Fruit fly (Drosophila melanogaster) whole organism, embryonic: ENCODE results near the gene CG13896.

Source experiments
- ATbp ChIP-seq: fragments of 200-800 bp; sonication (Bioruptor generic); optimal IDR thresholded peaks from 2 replicates; lab custom pipeline; 2017; ENCODE audit warnings: missing biosample characterization, mild to moderate bottlenecking, missing genetic modification characterization, missing genetic modification reagents
- Asciz ChIP-seq: fragments of 200-800 bp; sonication (Bioruptor generic); optimal IDR thresholded peaks from 2 replicates; lab custom pipeline; 2017; ENCODE audit warnings: missing biosample characterization, mild to moderate bottlenecking, missing genetic modification characterization, missing genetic modification reagents
- Atf3 ChIP-seq: fragments of 200-800 bp; sonication (Bioruptor generic); optimal IDR thresholded peaks from 3 replicates; lab custom pipeline; 2016; ENCODE audit warnings: missing biosample characterization, missing genetic modification characterization
- Atf6 ChIP-seq: fragments of 200-800 bp; sonication (Bioruptor generic); IDR thresholded peaks from 2 replicates; pipeline ENCODE4 v1.3.6; 2022; ENCODE audit warnings: missing biosample characterization, missing genetic modification characterization
- CG10321 ChIP-seq: fragments of 200-800 bp; sonication (Bioruptor generic); IDR thresholded peaks from 2 replicates; pipeline ENCODE4 v1.3.6; 2022; ENCODE audit warnings: missing biosample characterization, missing genetic modification characterization
- CG11560 ChIP-seq: fragments of 200-800 bp; sonication (Bioruptor generic); IDR thresholded peaks from 3 replicates; pipeline ENCODE4 v1.3.6; 2022; ENCODE audit warnings: missing biosample characterization, missing genetic modification characterization
- CG11695 ChIP-seq: fragments of 200-800 bp; sonication (Bioruptor generic); IDR thresholded peaks from 3 replicates; pipeline ENCODE4 v1.3.6; 2022; ENCODE audit warnings: missing biosample characterization, missing genetic modification characterization
- CG13624 ChIP-seq: fragments of 200-800 bp; sonication (Bioruptor generic); optimal IDR thresholded peaks from 2 replicates; lab custom pipeline; 2016; ENCODE audit warnings: missing biosample characterization, missing genetic modification characterization
- CG13894 ChIP-seq: fragments of 200-800 bp; sonication (Bioruptor generic); optimal IDR thresholded peaks from 3 replicates; lab custom pipeline; 2018; ENCODE audit warnings: missing biosample characterization, mild to moderate bottlenecking, missing genetic modification characterization, moderate library complexity
- CG17359 ChIP-seq: fragments of 200-800 bp; sonication (Bioruptor generic); optimal IDR thresholded peaks from 3 replicates; lab custom pipeline; 2018; ENCODE audit warnings: missing biosample characterization, mild to moderate bottlenecking, missing genetic modification characterization, moderate library complexity
- CG1832 ChIP-seq: fragments of 200-800 bp; sonication (Bioruptor generic); optimal IDR thresholded peaks from 2 replicates; lab custom pipeline; 2017; ENCODE audit warnings: missing biosample characterization, mild to moderate bottlenecking, missing genetic modification characterization, inconsistent platforms
- CG2875 ChIP-seq: fragments of 200-800 bp; sonication (Bioruptor generic); optimal IDR thresholded peaks from 2 replicates; lab custom pipeline; 2017; ENCODE audit warnings: missing biosample characterization, mild to moderate bottlenecking, missing genetic modification characterization, missing genetic modification reagents
- CG31388 ChIP-seq: fragments of 200-800 bp; sonication (Bioruptor generic); optimal IDR thresholded peaks from 2 replicates; lab custom pipeline; 2016; ENCODE audit warnings: missing biosample characterization, missing genetic modification characterization
- CG34422 ChIP-seq: fragments of 200-800 bp; sonication (Bioruptor generic); IDR thresholded peaks from 3 replicates; pipeline ENCODE4 v1.3.6; 2022; ENCODE audit warnings: missing biosample characterization, missing genetic modification characterization
- CG4360 ChIP-seq: fragments of 200-800 bp; sonication (Bioruptor generic); IDR thresholded peaks from 2 replicates; pipeline ENCODE4 v1.3.6; 2022; ENCODE audit warnings: missing biosample characterization, missing genetic modification characterization
- CG7271 ChIP-seq: fragments of 200-800 bp; sonication (Bioruptor generic); optimal IDR thresholded peaks from 2 replicates; lab custom pipeline; 2018; ENCODE audit warnings: missing biosample characterization, mild to moderate bottlenecking, missing genetic modification characterization, moderate library complexity
- CG7357 ChIP-seq: fragments of 200-800 bp; sonication (Bioruptor generic); IDR thresholded peaks from 3 replicates; pipeline ENCODE4 v1.3.6; 2022; ENCODE audit warnings: missing biosample characterization, missing genetic modification characterization
- CG9437 ChIP-seq: fragments of 200-800 bp; sonication (Bioruptor generic); optimal IDR thresholded peaks from 2 replicates; lab custom pipeline; 2018; ENCODE audit warnings: missing biosample characterization, mild to moderate bottlenecking, missing genetic modification characterization
- CG9609 ChIP-seq: fragments of 200-800 bp; sonication (Bioruptor generic); optimal IDR thresholded peaks from 3 replicates; lab custom pipeline; 2016; ENCODE audit warnings: missing biosample characterization, missing genetic modification characterization
- CG9932 ChIP-seq: fragments of 200-800 bp; sonication (Bioruptor generic); IDR thresholded peaks from 2 replicates; pipeline ENCODE4 v1.3.6; 2022; ENCODE audit warnings: missing biosample characterization, missing genetic modification characterization
- CTCF ChIP-seq: fragments of 200-800 bp; sonication (Bioruptor generic); optimal IDR thresholded peaks from 2 replicates; lab custom pipeline; 2017; ENCODE audit warnings: missing biosample characterization, mild to moderate bottlenecking, missing genetic modification characterization, moderate library complexity
- Deaf1 ChIP-seq: fragments of 200-800 bp; optimal IDR thresholded peaks from 3 replicates; lab custom pipeline; 2019; ENCODE audit warnings: missing biosample characterization, mild to moderate bottlenecking, missing genetic modification characterization, moderate library complexity
- Dip3 ChIP-seq: fragments of 200-800 bp; sonication (Bioruptor generic); optimal IDR thresholded peaks from 3 replicates; lab custom pipeline; 2016; ENCODE audit warnings: missing biosample characterization, missing genetic modification characterization
- Drgx ChIP-seq: fragments of 200-800 bp; sonication (Bioruptor generic); IDR thresholded peaks from 2 replicates; pipeline ENCODE4 v1.3.6; 2022; ENCODE audit warnings: missing biosample characterization, missing genetic modification characterization
- Ets65A ChIP-seq: fragments of 200-800 bp; sonication (Bioruptor generic); peaks from one replicate; lab custom pipeline; 2016; ENCODE audit warnings: missing biosample characterization, missing genetic modification characterization
- HmgD ChIP-seq: fragments of 200-800 bp; sonication (Bioruptor generic); optimal IDR thresholded peaks from 3 replicates; lab custom pipeline; 2016; ENCODE audit warnings: missing biosample characterization, missing genetic modification characterization
- Hmr ChIP-seq: fragments of 200-800 bp; sonication (Bioruptor generic); optimal IDR thresholded peaks from 3 replicates; lab custom pipeline; 2017; ENCODE audit warnings: mild to moderate bottlenecking, missing biosample characterization, missing genetic modification reagents, missing genetic modification characterization
- Hr3 ChIP-seq: fragments of 200-800 bp; sonication (Bioruptor generic); optimal IDR thresholded peaks from 3 replicates; lab custom pipeline; 2016; ENCODE audit warnings: missing biosample characterization, missing genetic modification characterization
- Myb ChIP-seq: fragments of 200-800 bp; sonication (Bioruptor generic); optimal IDR thresholded peaks from 2 replicates; lab custom pipeline; 2016; ENCODE audit warnings: missing biosample characterization, missing genetic modification characterization
- Nf-YC ChIP-seq: fragments of 200-800 bp; optimal IDR thresholded peaks from 3 replicates; lab custom pipeline; 2019; ENCODE audit warnings: missing biosample characterization, mild to moderate bottlenecking, missing genetic modification characterization, moderate library complexity
- Sin3A ChIP-seq: fragments of >200 bp; optimal IDR thresholded peaks from 2 replicates; lab custom pipeline; 2018
- Spps ChIP-seq: fragments of 200-800 bp; sonication (Bioruptor generic); optimal IDR thresholded peaks from 2 replicates; lab custom pipeline; 2018; ENCODE audit warnings: missing biosample characterization, mild to moderate bottlenecking, missing genetic modification characterization
- Sry-β ChIP-seq: fragments of 200-800 bp; sonication (Bioruptor generic); optimal IDR thresholded peaks from 2 replicates; lab custom pipeline; 2018; ENCODE audit warnings: missing biosample characterization, mild to moderate bottlenecking, missing genetic modification characterization, moderate library complexity
- br ChIP-seq: fragments of >200 bp; optimal IDR thresholded peaks from 2 replicates; lab custom pipeline; 2017
- chinmo ChIP-seq: fragments of 200-800 bp; sonication (Bioruptor generic); IDR thresholded peaks from 4 replicates; pipeline ENCODE4 v1.3.6; 2022; ENCODE audit warnings: missing biosample characterization, missing genetic modification characterization; ENCODE audit not compliant: partially characterized antibody
- crc ChIP-seq: fragments of 200-800 bp; sonication (Bioruptor generic); optimal IDR thresholded peaks from 2 replicates; lab custom pipeline; 2016; ENCODE audit warnings: missing biosample characterization, missing genetic modification characterization
- crol ChIP-seq: fragments of 200-800 bp; sonication (Bioruptor generic); IDR thresholded peaks from 2 replicates; pipeline ENCODE4 v1.3.6; 2022; ENCODE audit warnings: missing biosample characterization, missing genetic modification characterization
- dati ChIP-seq: fragments of 200-800 bp; sonication (Bioruptor generic); IDR thresholded peaks from 2 replicates; pipeline ENCODE4 v1.3.6; 2022; ENCODE audit warnings: missing biosample characterization, missing genetic modification characterization
- fd3F ChIP-seq: fragments of 200-800 bp; sonication (Bioruptor generic); optimal IDR thresholded peaks from 2 replicates; lab custom pipeline; 2018; ENCODE audit warnings: missing biosample characterization, mild to moderate bottlenecking, missing genetic modification characterization, moderate library complexity
- gcm ChIP-seq: fragments of 200-800 bp; sonication (Bioruptor generic); optimal IDR thresholded peaks from 2 replicates; lab custom pipeline; 2019; ENCODE audit warnings: missing biosample characterization, mild to moderate bottlenecking, missing genetic modification characterization, moderate library complexity
- kay ChIP-seq: fragments of 200-800 bp; sonication (Bioruptor generic); optimal IDR thresholded peaks from 2 replicates; lab custom pipeline; 2016; ENCODE audit warnings: missing biosample characterization, missing genetic modification characterization
- ken ChIP-seq: fragments of 200-800 bp; sonication (Bioruptor generic); IDR thresholded peaks from 3 replicates; pipeline ENCODE4 v1.3.6; 2022; ENCODE audit warnings: missing biosample characterization, missing genetic modification characterization
- lab ChIP-seq: fragments of 200-800 bp; sonication (Bioruptor generic); optimal IDR thresholded peaks from 3 replicates; lab custom pipeline; 2017; ENCODE audit warnings: missing biosample characterization, missing genetic modification characterization, mild to moderate bottlenecking, moderate library complexity, missing genetic modification reagents
- nerfin-2 ChIP-seq: fragments of 200-800 bp; sonication (Bioruptor generic); IDR thresholded peaks from 2 replicates; pipeline ENCODE4 v1.3.6; 2022; ENCODE audit warnings: missing biosample characterization, missing genetic modification characterization; ENCODE audit not compliant: partially characterized antibody
- peb ChIP-seq: fragments of 200-800 bp; sonication (Bioruptor generic); IDR thresholded peaks from 2 replicates; pipeline ENCODE4 v1.3.6; 2022; ENCODE audit warnings: missing biosample characterization, missing genetic modification characterization
- ro ChIP-seq: fragments of 200-800 bp; sonication (Bioruptor generic); IDR thresholded peaks from 2 replicates; pipeline ENCODE4 v1.3.6; 2022; ENCODE audit warnings: missing biosample characterization, missing genetic modification characterization
- sc ChIP-seq, 3 experiments: fragments of >200 bp in 2 of 3; fragments of 200-800 bp in 1 of 3; sonication (Bioruptor generic) in 1 of 3; optimal IDR thresholded peaks; 2 replicates in 2 of 3; 3 replicates in 1 of 3; lab custom pipeline; 2017; ENCODE audit warnings: mild to moderate bottlenecking in 1 of 3, missing biosample characterization in 1 of 3, missing genetic modification characterization in 1 of 3, missing genetic modification reagents in 1 of 3
- seq ChIP-seq: fragments of 200-800 bp; sonication (Bioruptor generic); IDR thresholded peaks from 2 replicates; pipeline ENCODE4 v1.3.6; 2022; ENCODE audit warnings: missing biosample characterization, missing genetic modification characterization
- sisA ChIP-seq: fragments of 200-800 bp; sonication (Bioruptor generic); IDR thresholded peaks from 2 replicates; pipeline ENCODE4 v1.3.6; 2022; ENCODE audit warnings: missing biosample characterization, missing genetic modification characterization
- slp2 ChIP-seq: fragments of 200-800 bp; sonication (Bioruptor generic); optimal IDR thresholded peaks from 2 replicates; lab custom pipeline; 2016; ENCODE audit warnings: missing biosample characterization, missing genetic modification characterization
- stwl ChIP-seq: fragments of 200-800 bp; sonication (Bioruptor generic); optimal IDR thresholded peaks from 3 replicates; lab custom pipeline; 2018; ENCODE audit warnings: missing biosample characterization, mild to moderate bottlenecking, missing genetic modification characterization, moderate library complexity
- vfl ChIP-seq: fragments of 200-800 bp; sonication (Bioruptor generic); optimal IDR thresholded peaks from 2 replicates; lab custom pipeline; 2016; ENCODE audit warnings: missing biosample characterization, missing genetic modification characterization
- zf30C ChIP-seq: fragments of 200-800 bp; sonication (Bioruptor generic); optimal IDR thresholded peaks from 3 replicates; lab custom pipeline; 2018; ENCODE audit warnings: missing biosample characterization, mild to moderate bottlenecking, missing genetic modification characterization

The CG13896 gene

dm6 chr3L:754612-755011 is 43.0 kb upstream of the CG13896 start (continued):
- TF ChIP-seq CG17359 (tag; lab: Kevin White, UChicago): no peak
- no peak for TF ChIP-seq ken (GFP tag; lab: Robert Waterston, UW)
- TF ChIP-seq sc (optimal IDR thresholded peaks at IDR 0.05; lab: Kevin White, UChicago): no peak
- no peak for TF ChIP-seq sc (GFP tag; optimal IDR thresholded peaks at IDR 0.05; lab: Kevin White, UChicago)
- no peak for TF ChIP-seq HmgD (GFP tag; lab: Kevin White, UChicago)
- no peak for TF ChIP-seq Hmr (GFP tag; lab: Kevin White, UChicago)
- 0 out of 4 replicates have a peak, but pooled peaks have one; percentile 39 for TF ChIP-seq chinmo (GFP tag; lab: Robert Waterston, UW)
- no peak for TF ChIP-seq CG10321 (GFP tag; lab: Robert Waterston, UW)
- no peak for TF ChIP-seq lab (GFP tag; lab: Kevin White, UChicago)
- TF ChIP-seq Atf6 (GFP tag; lab: Robert Waterston, UW): no peak
- no peak for TF ChIP-seq dati
- TF ChIP-seq kay (GFP tag; lab: Kevin White, UChicago): no peak
- TF ChIP-seq CG7271 (tag; lab: Kevin White, UChicago): no peak
- TF ChIP-seq ATbp: peak; percentile 39
- TF ChIP-seq CG1832 (GFP tag; lab: Kevin White, UChicago): no peak
- no peak for TF ChIP-seq CG31388
- TF ChIP-seq gcm (GFP tag; lab: Kevin White, UChicago): peak; percentile 17
- TF ChIP-seq Hr3: no peak
- peak; percentile 22 for TF ChIP-seq zf30C (GFP tag; lab: Kevin White, UChicago)
- TF ChIP-seq Nf-YC (tag; lab: Kevin White, UChicago): no peak
- no peak for TF ChIP-seq CG34422
- TF ChIP-seq CG9932 (GFP tag; lab: Robert Waterston, UW): no peak
- no peak for TF ChIP-seq Asciz (GFP tag; lab: Kevin White, UChicago)
- no peak for TF ChIP-seq stwl (tag; lab: Kevin White, UChicago)
- no peak for TF ChIP-seq peb (GFP tag; lab: Robert Waterston, UW)
- no peak for TF ChIP-seq CTCF (GFP tag; lab: Kevin White, UChicago)
- no peak for TF ChIP-seq seq (GFP tag; lab: Robert Waterston, UW)
- peak; percentile 46; the same call in 1 of the 2 replicates for TF ChIP-seq sisA (GFP tag; lab: Robert Waterston, UW)
- TF ChIP-seq CG13894 (tag; lab: Kevin White, UChicago): no peak
- no peak for TF ChIP-seq Sry-β (GFP tag; lab: Kevin White, UChicago)
- peak; percentile 55 for TF ChIP-seq Drgx (GFP tag; lab: Robert Waterston, UW)
- TF ChIP-seq crc: no peak
- peak; percentile 56; the same call in 2 of the 3 replicates for TF ChIP-seq CG11695 (GFP tag; lab: Robert Waterston, UW)
- no peak for TF ChIP-seq Sin3A
- TF ChIP-seq CG11560 (tag; lab: Robert Waterston, UW): no peak
- TF ChIP-seq ro (GFP tag; lab: Robert Waterston, UW): no peak
- TF ChIP-seq Dip3: no peak
- TF ChIP-seq Atf3 (GFP tag; lab: Kevin White, UChicago): no peak
- no peak for TF ChIP-seq Myb (GFP tag; lab: Kevin White, UChicago)
- TF ChIP-seq slp2 (GFP tag; lab: Kevin White, UChicago): peak; percentile 21
- 0 out of 3 replicates have a peak, but pooled peaks have one; percentile 17 for TF ChIP-seq CG7357 (GFP tag; lab: Robert Waterston, UW)
- TF ChIP-seq br (lab: Kevin White, UChicago): no peak
- TF ChIP-seq CG9609 (GFP tag; lab: Kevin White, UChicago): no peak
- no peak for TF ChIP-seq CG13624 (GFP tag; lab: Kevin White, UChicago)
- TF ChIP-seq vfl (GFP tag; lab: Kevin White, UChicago): no peak
- peak; percentile 91 for TF ChIP-seq Ets65A (GFP tag; lab: Kevin White, UChicago)
- TF ChIP-seq CG4360 (GFP tag; lab: Robert Waterston, UW): no peak
- no peak for TF ChIP-seq nerfin-2 (GFP tag; lab: Robert Waterston, UW)
- TF ChIP-seq Spps (tag; lab: Kevin White, UChicago): no peak
- TF ChIP-seq CG2875 (GFP tag; lab: Kevin White, UChicago): peak; percentile 42
- TF ChIP-seq crol (GFP tag; lab: Robert Waterston, UW): 0 out of 2 replicates have a peak, but pooled peaks have one; percentile 19
- no peak for TF ChIP-seq CG9437 (GFP tag; lab: Kevin White, UChicago)
- TF ChIP-seq Deaf1 (tag; lab: Kevin White, UChicago): no peak
- no peak for TF ChIP-seq fd3F (GFP tag; lab: Kevin White, UChicago)
